Fruit fly (Drosophila melanogaster) whole organism, pupa: ENCODE measurements around the gene CG14079.
A peak's percentile ranks its signal among the peaks of the same experiment; 100 is the strongest.

Source experiments
- CG10348 ChIP-seq: fragments of 200-800 bp; sonication (Bioruptor generic); IDR thresholded peaks from 2 replicates; pipeline ENCODE4 v1.3.6; 2022; ENCODE audit warnings: missing biosample characterization, missing genetic modification characterization
- CG12605 ChIP-seq: fragments of 200-800 bp; sonication (Bioruptor generic); IDR thresholded peaks from 2 replicates; pipeline ENCODE4 v1.3.6; 2022; ENCODE audit warnings: missing biosample characterization, missing genetic modification characterization
- CG13204 ChIP-seq: fragments of 200-800 bp; sonication (Bioruptor generic); optimal IDR thresholded peaks from 2 replicates; lab custom pipeline; 2018; ENCODE audit warnings: missing biosample characterization, mild to moderate bottlenecking, missing genetic modification characterization, moderate library complexity
- CG14655 ChIP-seq: fragments of 200-800 bp; sonication (Bioruptor generic); optimal IDR thresholded peaks from 3 replicates; lab custom pipeline; 2017; ENCODE audit warnings: mild to moderate bottlenecking, missing biosample characterization, missing genetic modification reagents, missing genetic modification characterization
- CG15710 ChIP-seq: fragments of 200-800 bp; sonication (Bioruptor generic); optimal IDR thresholded peaks from 2 replicates; lab custom pipeline; 2018; ENCODE audit warnings: missing biosample characterization, mild to moderate bottlenecking, missing genetic modification characterization, moderate library complexity
- CG17806 ChIP-seq: fragments of 200-800 bp; sonication (Bioruptor generic); optimal IDR thresholded peaks from 2 replicates; lab custom pipeline; 2018; ENCODE audit warnings: missing biosample characterization, mild to moderate bottlenecking, missing genetic modification characterization, moderate library complexity
- CG32121 ChIP-seq: fragments of 200-800 bp; sonication (Bioruptor generic); IDR thresholded peaks from 2 replicates; pipeline ENCODE4 v1.3.6; 2022; ENCODE audit warnings: missing biosample characterization, missing genetic modification characterization
- CG34367 ChIP-seq: fragments of 200-800 bp; sonication (Bioruptor generic); optimal IDR thresholded peaks from 2 replicates; lab custom pipeline; 2018; ENCODE audit warnings: missing biosample characterization, mild to moderate bottlenecking, missing genetic modification characterization
- CG4496 ChIP-seq: fragments of 200-800 bp; sonication (Bioruptor generic); IDR thresholded peaks from 3 replicates; pipeline ENCODE4 v1.3.6; 2022; ENCODE audit warnings: missing biosample characterization, missing genetic modification characterization
- CG8159 ChIP-seq: fragments of 200-800 bp; sonication (Bioruptor generic); optimal IDR thresholded peaks from 3 replicates; lab custom pipeline; 2018; ENCODE audit warnings: missing biosample characterization, mild to moderate bottlenecking, missing genetic modification characterization, moderate library complexity
- CG8301 ChIP-seq: fragments of 200-800 bp; sonication (Bioruptor generic); optimal IDR thresholded peaks from 2 replicates; lab custom pipeline; 2018; ENCODE audit warnings: missing biosample characterization, mild to moderate bottlenecking, missing genetic modification characterization
- CG9948 ChIP-seq: fragments of 200-800 bp; sonication (Bioruptor generic); optimal IDR thresholded peaks from 2 replicates; lab custom pipeline; 2018; ENCODE audit warnings: missing biosample characterization, mild to moderate bottlenecking, missing genetic modification characterization, moderate library complexity
- D1 ChIP-seq: fragments of 200-800 bp; sonication (Bioruptor generic); optimal IDR thresholded peaks from 2 replicates; lab custom pipeline; 2018; ENCODE audit warnings: missing biosample characterization, mild to moderate bottlenecking, missing genetic modification characterization, moderate library complexity
- EcR ChIP-seq: fragments of 200-800 bp; sonication (Bioruptor generic); optimal IDR thresholded peaks from 3 replicates; lab custom pipeline; 2019; ENCODE audit warnings: missing biosample characterization, missing genetic modification characterization, mild to moderate bottlenecking, moderate library complexity, missing genetic modification reagents
- Ets98B ChIP-seq: fragments of 200-800 bp; sonication (Bioruptor generic); IDR thresholded peaks from 2 replicates; pipeline ENCODE4 v1.3.6; 2022; ENCODE audit warnings: missing biosample characterization, missing genetic modification characterization
- Pif1A ChIP-seq: fragments of 200-800 bp; sonication (Bioruptor generic); optimal IDR thresholded peaks from 3 replicates; lab custom pipeline; 2016; ENCODE audit warnings: missing biosample characterization, missing genetic modification characterization
- Pif1B ChIP-seq: fragments of 200-800 bp; sonication (Bioruptor generic); optimal IDR thresholded peaks from 3 replicates; lab custom pipeline; 2016; ENCODE audit warnings: missing biosample characterization, missing genetic modification characterization
- Snoo ChIP-seq: fragments of 200-800 bp; sonication (Bioruptor generic); optimal IDR thresholded peaks from 3 replicates; lab custom pipeline; 2017; ENCODE audit warnings: missing biosample characterization, mild to moderate bottlenecking, missing genetic modification characterization, inconsistent platforms
- fd96Ca ChIP-seq: fragments of 200-800 bp; sonication (Bioruptor generic); IDR thresholded peaks from 3 replicates; pipeline ENCODE4 v1.3.6; 2022; ENCODE audit warnings: missing biosample characterization, missing genetic modification characterization
- gl ChIP-seq: fragments of 200-800 bp; sonication (Bioruptor generic); optimal IDR thresholded peaks from 2 replicates; lab custom pipeline; 2018; ENCODE audit warnings: missing biosample characterization, mild to moderate bottlenecking, missing genetic modification characterization
- rn ChIP-seq: fragments of 200-800 bp; sonication (Bioruptor generic); IDR thresholded peaks from 2 replicates; pipeline ENCODE4 v1.3.6; 2022; ENCODE audit warnings: missing biosample characterization, missing genetic modification characterization

Gene CG14079

DNA sequence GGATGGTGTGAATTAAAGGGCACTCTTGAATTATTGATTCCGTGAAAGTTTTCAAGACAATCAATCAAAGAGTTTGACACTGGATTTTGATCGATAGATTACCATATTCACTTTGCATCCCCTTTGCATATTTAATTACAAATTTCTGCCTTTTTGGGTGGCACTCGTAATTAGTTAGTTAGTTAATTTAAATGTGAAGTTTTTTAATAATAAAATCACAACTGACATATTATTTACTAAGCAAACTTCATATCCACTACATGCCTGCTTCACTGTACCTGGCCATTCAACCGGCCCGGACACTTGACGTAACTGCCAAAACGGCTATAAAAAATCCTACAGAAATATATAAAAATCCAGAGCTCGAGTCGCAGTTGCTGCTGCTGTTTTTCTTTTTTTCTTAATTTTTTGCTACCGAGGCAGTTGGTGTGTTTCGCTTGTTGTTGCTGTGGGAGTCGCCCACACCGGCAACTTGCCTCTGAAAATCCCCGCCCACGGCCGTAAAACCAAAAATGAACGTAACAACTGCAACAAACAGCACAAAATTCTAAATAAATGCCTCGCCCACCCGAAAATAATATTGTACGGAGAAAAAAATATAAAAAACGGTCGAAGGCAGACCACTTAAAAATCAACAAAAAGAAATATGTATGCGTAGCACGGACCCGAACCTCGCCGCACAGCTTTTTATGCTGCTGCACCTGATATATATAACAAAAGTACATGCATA is 23.0 kb upstream of the CG14079 start:
- no peak for TF ChIP-seq CG8159 (tag; lab: Kevin White, UChicago)
- TF ChIP-seq Pif1B (GFP tag; lab: Kevin White, UChicago) = no peak
- TF ChIP-seq Pif1A = no peak
- TF ChIP-seq CG32121 (GFP tag; lab: Robert Waterston, UW) = peak; percentile 23; the same call in 1 of the 2 replicates
- TF ChIP-seq CG4496 (GFP tag; lab: Robert Waterston, UW) = peak; percentile 30; the same call in 1 of the 3 replicates
- peak; percentile 0 for TF ChIP-seq EcR (GFP tag; lab: Kevin White, UChicago)
- no peak for TF ChIP-seq Ets98B (GFP tag; lab: Robert Waterston, UW)
- no peak for TF ChIP-seq CG17806 (tag; lab: Kevin White, UChicago)

DNA sequence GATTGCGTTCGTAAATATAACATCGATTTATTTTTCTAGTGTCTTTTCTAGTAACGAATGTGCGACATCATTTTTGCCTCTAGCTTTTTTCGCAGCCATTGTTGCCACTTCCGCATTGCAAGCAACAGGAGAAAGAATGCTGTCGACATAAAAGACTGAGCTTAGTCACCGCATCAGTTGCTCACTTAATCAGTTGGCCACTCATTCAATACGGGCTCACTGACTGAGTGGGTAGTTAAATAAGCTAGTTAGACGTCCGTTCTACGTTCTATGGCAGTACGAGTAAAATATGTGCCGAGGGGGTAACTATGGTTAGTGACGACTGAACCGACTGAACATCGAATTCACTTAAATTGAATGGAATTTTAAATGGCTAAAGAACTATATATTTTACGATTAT is 21.8 kb upstream of the CG14079 start:
- TF ChIP-seq Ets98B (GFP tag; lab: Robert Waterston, UW) = no peak
- TF ChIP-seq CG14655 (GFP tag; lab: Kevin White, UChicago) = peak; percentile 12
- TF ChIP-seq fd96Ca (GFP tag; lab: Robert Waterston, UW) = no peak

DNA sequence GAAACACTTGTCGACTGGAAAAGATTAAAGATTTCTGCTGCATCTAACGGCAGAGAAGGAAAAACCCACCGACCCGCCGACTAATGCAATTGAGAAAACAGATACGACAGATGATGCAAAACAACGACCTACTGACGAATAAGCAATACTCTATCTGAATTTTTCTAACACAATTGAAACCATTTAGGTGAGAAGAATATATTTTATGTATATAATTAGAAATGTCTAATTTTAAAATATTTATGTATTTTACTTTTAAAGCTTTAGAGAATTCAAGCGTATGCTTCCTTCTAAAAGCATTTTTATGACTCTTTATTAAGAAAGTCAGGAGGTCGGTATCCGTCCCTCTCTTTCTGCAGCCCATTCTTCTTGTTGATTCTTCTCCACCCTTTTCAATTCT is 19.4 kb upstream of the CG14079 start:
- TF ChIP-seq CG8159 (tag; lab: Kevin White, UChicago) (peak; percentile 32), D1 (no peak), rn (GFP tag; lab: Robert Waterston, UW) (no peak), Pif1B (GFP tag; lab: Kevin White, UChicago) (no peak), CG13204 (no peak), CG9948 (tag; lab: Kevin White, UChicago) (peak; percentile 37), Ets98B (GFP tag; lab: Robert Waterston, UW) (peak; percentile 36), CG17806 (tag; lab: Kevin White, UChicago) (peak; percentile 31), fd96Ca (GFP tag; lab: Robert Waterston, UW) (no peak), Pif1A (no peak), CG14655 (GFP tag; lab: Kevin White, UChicago) (peak; percentile 66), CG8301 (tag; lab: Kevin White, UChicago) (peak; percentile 61), CG32121 (GFP tag; lab: Robert Waterston, UW) (peak; percentile 46), CG10348 (no peak), EcR (GFP tag; lab: Kevin White, UChicago) (no peak), CG34367 (peak; percentile 18), gl (tag; lab: Kevin White, UChicago) (no peak), CG4496 (GFP tag; lab: Robert Waterston, UW) (peak; percentile 69), Snoo (no peak), CG15710 (tag; lab: Kevin White, UChicago) (peak; percentile 1), CG12605 (GFP tag; lab: Robert Waterston, UW) (peak; percentile 31)
- TF ChIP-seq, all 21 proteins: peak for 11

DNA sequence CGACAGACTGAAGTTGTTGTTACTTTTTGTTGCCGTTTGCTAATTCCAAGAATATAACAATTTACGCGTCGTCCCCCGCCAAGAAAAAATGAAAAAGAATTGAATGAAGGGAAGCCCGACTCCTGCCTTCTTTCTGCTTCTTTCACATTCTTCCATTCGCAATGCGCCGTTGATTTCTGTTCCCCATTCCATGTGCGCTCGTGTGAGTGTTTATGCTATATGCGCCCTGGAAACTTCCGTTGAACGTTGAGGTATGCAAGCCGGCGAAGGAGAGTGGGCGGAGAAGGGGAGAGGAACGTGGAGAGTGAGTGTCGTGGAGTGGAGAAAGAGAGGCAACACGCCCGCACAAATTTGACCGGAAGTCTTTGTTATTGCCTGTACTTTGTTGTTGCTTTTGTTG is 18.7 kb upstream of the CG14079 start:
- TF ChIP-seq CG13204 = peak; percentile 72
- TF ChIP-seq Snoo = no peak
- no peak for TF ChIP-seq Pif1B (GFP tag; lab: Kevin White, UChicago)
- TF ChIP-seq EcR (GFP tag; lab: Kevin White, UChicago) = peak; percentile 55
- peak; percentile 48; the same call in 1 of the 3 replicates for TF ChIP-seq fd96Ca (GFP tag; lab: Robert Waterston, UW)
- TF ChIP-seq CG12605 (GFP tag; lab: Robert Waterston, UW) = 0 out of 2 replicates have a peak, but pooled peaks have one; percentile 15
- peak; percentile 16; the same call in 1 of the 3 replicates for TF ChIP-seq CG4496 (GFP tag; lab: Robert Waterston, UW)
- peak; percentile 69 for TF ChIP-seq gl (tag; lab: Kevin White, UChicago)
- TF ChIP-seq CG15710 (tag; lab: Kevin White, UChicago) = no peak
- no peak for TF ChIP-seq CG14655 (GFP tag; lab: Kevin White, UChicago)

DNA sequence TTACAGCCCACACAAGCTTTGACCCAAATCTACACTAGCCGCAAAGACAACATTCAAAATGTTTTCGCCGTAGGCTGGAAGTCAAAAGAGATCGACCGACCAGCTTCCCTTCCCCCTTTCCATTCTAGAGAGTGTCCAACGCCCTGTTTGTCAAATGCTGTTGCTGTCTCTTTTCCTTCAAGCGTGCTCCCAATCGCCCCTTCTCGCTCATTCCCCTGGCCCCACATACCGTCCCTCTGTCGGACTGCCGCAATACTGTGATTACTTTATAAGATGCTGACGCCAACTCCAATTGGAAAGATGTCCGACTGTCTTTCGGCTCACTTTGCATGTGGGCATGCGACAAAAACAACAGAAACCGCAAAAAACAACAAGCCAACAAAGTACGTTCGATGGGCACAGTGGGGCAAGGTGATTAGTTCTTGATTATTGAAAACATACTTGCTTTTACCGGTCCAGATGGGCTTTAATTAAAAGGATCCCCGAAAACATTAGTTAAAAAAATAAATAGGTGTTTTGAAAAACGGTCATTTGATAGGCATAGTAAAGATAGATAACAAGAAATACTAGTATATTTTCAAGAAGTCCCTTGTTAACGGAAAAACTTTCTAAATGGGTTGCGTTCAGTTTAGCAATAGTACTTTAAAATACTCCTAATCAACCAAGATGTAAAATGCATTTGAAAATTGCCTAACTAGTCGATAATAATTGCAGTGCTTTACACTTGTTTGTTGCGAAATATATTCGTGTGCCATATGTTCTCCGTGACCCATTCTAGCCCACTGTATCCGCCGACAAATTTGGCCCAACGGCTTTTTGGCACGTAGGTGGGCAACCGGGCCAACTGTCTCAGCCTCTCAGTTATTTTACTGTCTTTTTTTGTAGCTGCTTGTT is 17.8 kb upstream of the CG14079 start:
- TF ChIP-seq CG8301 (tag; lab: Kevin White, UChicago) = peak; percentile 73
- peak; percentile 54; the same call in 1 of the 3 replicates for TF ChIP-seq fd96Ca (GFP tag; lab: Robert Waterston, UW)
- TF ChIP-seq Pif1A = peak; percentile 72
- TF ChIP-seq CG15710 (tag; lab: Kevin White, UChicago) = peak; percentile 61
- peak; percentile 60 for TF ChIP-seq CG9948 (tag; lab: Kevin White, UChicago)
- no peak for TF ChIP-seq CG13204
- TF ChIP-seq CG32121 (GFP tag; lab: Robert Waterston, UW) = peak; percentile 47
- TF ChIP-seq CG8159 (tag; lab: Kevin White, UChicago) = peak; percentile 80
- peak; percentile 31 for TF ChIP-seq D1
- TF ChIP-seq CG14655 (GFP tag; lab: Kevin White, UChicago) = peak; percentile 85
- TF ChIP-seq CG4496 (GFP tag; lab: Robert Waterston, UW) = no peak; the same call in 1 of the 3 replicates
- no peak for TF ChIP-seq rn (GFP tag; lab: Robert Waterston, UW)
- no peak for TF ChIP-seq CG10348
- peak; percentile 73 for TF ChIP-seq Snoo
- peak; percentile 21 for TF ChIP-seq CG17806 (tag; lab: Kevin White, UChicago)
- TF ChIP-seq Pif1B (GFP tag; lab: Kevin White, UChicago) = peak; percentile 68
- TF ChIP-seq gl (tag; lab: Kevin White, UChicago) = no peak
- TF ChIP-seq CG34367 = peak; percentile 38
